Worm (Caenorhabditis elegans) whole organism, L3 larva: Measurements from ENCODE around the gene K07D4.6.

Source experiments
- ceh-16 ChIP-seq: sonication (generic microtip); optimal IDR thresholded peaks from 2 replicates; lab custom pipeline; 2017; ENCODE audit warnings: missing biosample characterization, missing genetic modification characterization
- egl-27 ChIP-seq: sonication (generic microtip); optimal IDR thresholded peaks from 4 replicates; lab custom pipeline; 2017; ENCODE audit warnings: missing biosample characterization, missing genetic modification reagents, missing genetic modification characterization
- nhr-25 ChIP-seq: sonication (generic microtip); optimal IDR thresholded peaks from 2 replicates; lab custom pipeline; 2017; ENCODE audit warnings: missing biosample characterization, missing genetic modification characterization
- nhr-28 ChIP-seq: fragments of 150-350 bp; optimal IDR thresholded peaks from 2 replicates; lab custom pipeline; 2014; ENCODE audit warnings: missing biosample characterization, missing genetic modification characterization
- nhr-67 ChIP-seq: fragments of 150-350 bp; optimal IDR thresholded peaks from 2 replicates; lab custom pipeline; 2014; ENCODE audit warnings: missing biosample characterization, missing genetic modification characterization
- pqm-1 ChIP-seq: fragments of 150-350 bp; optimal IDR thresholded peaks from 2 replicates; lab custom pipeline; 2017; ENCODE audit warnings: missing biosample characterization, missing genetic modification characterization, inconsistent platforms

DNA sequence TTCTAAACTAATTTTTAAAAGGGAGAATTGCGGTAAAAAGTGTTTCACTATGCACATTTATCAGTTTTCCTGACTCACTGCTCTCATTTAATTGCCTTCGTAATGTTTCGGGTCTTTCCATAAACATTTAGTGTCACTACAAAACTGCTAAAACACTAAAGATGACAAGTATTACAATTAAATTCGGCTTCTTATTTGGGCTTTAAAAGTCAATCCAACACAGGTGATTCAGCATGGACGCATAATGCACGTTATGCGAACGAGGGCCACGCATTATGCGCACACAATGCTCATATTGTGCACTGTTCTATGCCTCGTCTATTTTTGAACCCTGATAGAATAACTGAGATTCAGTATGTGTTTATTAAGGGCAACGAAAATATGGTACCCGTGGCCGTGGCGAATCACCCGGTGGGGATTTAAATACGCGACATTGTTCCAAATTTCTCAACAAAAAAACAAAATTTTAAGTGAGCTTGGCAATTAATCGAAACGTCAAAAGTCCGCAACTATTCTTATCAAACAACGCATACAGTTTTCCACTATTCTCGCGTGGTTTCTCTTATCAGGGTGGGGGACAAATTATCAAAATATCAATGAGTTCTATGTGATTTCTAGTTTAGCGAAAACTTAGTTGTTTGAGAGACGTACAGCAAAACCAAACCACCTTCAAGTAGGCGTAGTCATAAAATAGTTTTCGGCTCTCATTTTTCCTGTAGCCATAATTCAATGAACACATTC lies 28.7 kb downstream of the K07D4.6 start, which contains the start of gene Y14H12A.2:
- TF ChIP-seq pqm-1 (tag; lab: Kevin White, UChicago) (peak; percentile 57), nhr-25 (tag; lab: Kevin White, UChicago) (no peak), egl-27 (tag; lab: Kevin White, UChicago) (no peak), ceh-16 (tag; lab: Kevin White, UChicago) (no peak), nhr-67 (no peak), nhr-28 (tag; lab: Kevin White, UChicago) (no peak)
